Worm (Caenorhabditis elegans) whole organism, young adult: ENCODE data around the gene pyp-1.

Experiments
- B0019.2 ChIP-seq: fragments of 200-800 bp; sonication (Bioruptor generic); conservative IDR thresholded peaks from 2 replicates; pipeline ENCODE4 v1.3.6; 2022; ENCODE audit warnings: missing genetic modification reagents, missing genetic modification characterization, missing compliant biosample characterization
- C06A6.2 ChIP-seq: fragments of 200-800 bp; sonication (Bioruptor generic); conservative IDR thresholded peaks from 2 replicates; pipeline ENCODE4 v1.3.6; 2022; ENCODE audit warnings: missing genetic modification characterization, missing compliant biosample characterization
- C17E4.6 ChIP-seq: fragments of 200-800 bp; sonication (Bioruptor generic); IDR thresholded peaks from 2 replicates; pipeline ENCODE4 v1.3.6; 2022; ENCODE audit warnings: missing genetic modification reagents, missing genetic modification characterization, missing compliant biosample characterization
- F22D6.2 ChIP-seq: sonication (generic microtip); optimal IDR thresholded peaks from 2 replicates; lab custom pipeline; 2016; ENCODE audit warnings: mild to moderate bottlenecking, missing genetic modification characterization, missing compliant biosample characterization
- F37B4.10 ChIP-seq: fragments of 200-800 bp; sonication (Bioruptor generic); IDR thresholded peaks from 2 replicates; pipeline ENCODE4 v1.3.6; 2022; ENCODE audit warnings: missing genetic modification characterization, missing compliant biosample characterization
- F49E8.2 ChIP-seq: sonication (generic microtip); optimal IDR thresholded peaks from 3 replicates; lab custom pipeline; 2017; ENCODE audit warnings: missing genetic modification characterization, mild to moderate bottlenecking, missing compliant biosample characterization, antibody characterized with exemption, moderate library complexity; ENCODE audit not compliant: insufficient read depth
- K12H6.12 ChIP-seq: fragments of 200-800 bp; sonication (Bioruptor generic); optimal IDR thresholded peaks from 2 replicates; lab custom pipeline; 2018; ENCODE audit warnings: mild to moderate bottlenecking, missing genetic modification characterization, missing compliant biosample characterization
- Y56A3A.18 ChIP-seq: fragments of 200-800 bp; sonication (Bioruptor generic); IDR thresholded peaks from 2 replicates; pipeline ENCODE4 v1.3.6; 2022; ENCODE audit warnings: missing genetic modification reagents, missing genetic modification characterization, missing compliant biosample characterization
- Y79H2A.3 ChIP-seq: fragments of 200-800 bp; sonication (Bioruptor generic); conservative IDR thresholded peaks from 2 replicates; pipeline ENCODE4 v1.3.6; 2022; ENCODE audit warnings: missing genetic modification reagents, missing genetic modification characterization, missing compliant biosample characterization
- Y95B8A.8 ChIP-seq: fragments of 200-800 bp; sonication (Bioruptor generic); IDR thresholded peaks from 2 replicates; pipeline ENCODE4 v1.3.6; 2022; ENCODE audit warnings: missing genetic modification reagents, missing genetic modification characterization, missing compliant biosample characterization
- ZK185.1 ChIP-seq: sonication (generic microtip); optimal IDR thresholded peaks from 2 replicates; lab custom pipeline; 2016; ENCODE audit warnings: mild to moderate bottlenecking, missing genetic modification characterization, missing compliant biosample characterization; ENCODE audit not compliant: poor library complexity, severe bottlenecking
- attf-3 ChIP-seq: fragments of 200-800 bp; sonication (Bioruptor generic); conservative IDR thresholded peaks from 2 replicates; pipeline ENCODE4 v1.3.6; 2022; ENCODE audit warnings: missing genetic modification reagents, missing genetic modification characterization, missing compliant biosample characterization
- attf-6 ChIP-seq: fragments of 200-800 bp; sonication (Bioruptor generic); IDR thresholded peaks from 2 replicates; pipeline ENCODE4 v1.3.6; 2022; ENCODE audit warnings: missing genetic modification reagents, missing genetic modification characterization, missing compliant biosample characterization
- bed-1 ChIP-seq: fragments of 200-800 bp; sonication (Bioruptor generic); IDR thresholded peaks from 2 replicates; pipeline ENCODE4 v1.3.6; 2022; ENCODE audit warnings: missing genetic modification reagents, missing genetic modification characterization, missing compliant biosample characterization
- cebp-1 ChIP-seq, 2 experiments: fragments of 200-800 bp in 1 of 2; sonication (Bioruptor generic) in 1 of 2; sonication (generic microtip) in 1 of 2; IDR thresholded peaks in 1 of 2; optimal IDR thresholded peaks in 1 of 2; 2 replicates each; pipeline versions ENCODE4 v1.3.6 to Lab custom; 2017 to 2022; ENCODE audit warnings: missing compliant biosample characterization in 2 of 2, missing genetic modification characterization in 2 of 2, mild to moderate bottlenecking in 1 of 2, missing genetic modification reagents in 1 of 2, moderate library complexity in 1 of 2
- cebp-2 ChIP-seq: fragments of 200-800 bp; sonication (Bioruptor generic); IDR thresholded peaks from 2 replicates; pipeline ENCODE4 v1.3.6; 2022; ENCODE audit warnings: missing genetic modification characterization, missing compliant biosample characterization
- ceh-58 ChIP-seq: fragments of 200-800 bp; sonication (Bioruptor generic); IDR thresholded peaks from 2 replicates; pipeline ENCODE4 v1.3.6; 2022; ENCODE audit warnings: missing genetic modification characterization, missing compliant biosample characterization
- ceh-91 ChIP-seq: fragments of 200-800 bp; sonication (Bioruptor generic); IDR thresholded peaks from 2 replicates; pipeline ENCODE4 v1.3.6; 2022; ENCODE audit warnings: missing genetic modification reagents, missing genetic modification characterization, missing compliant biosample characterization
- chd-7 ChIP-seq: sonication (generic microtip); optimal IDR thresholded peaks from 2 replicates; lab custom pipeline; 2016; ENCODE audit warnings: mild to moderate bottlenecking, missing genetic modification characterization, moderate library complexity, missing compliant biosample characterization
- dox-1 ChIP-seq: fragments of 200-800 bp; sonication (Bioruptor generic); IDR thresholded peaks from 2 replicates; pipeline ENCODE4 v1.3.6; 2022; ENCODE audit warnings: missing genetic modification reagents, missing genetic modification characterization, missing compliant biosample characterization
- dpff-1 ChIP-seq: sonication (generic microtip); optimal IDR thresholded peaks from 2 replicates; lab custom pipeline; 2017; ENCODE audit warnings: mild to moderate bottlenecking, missing genetic modification characterization, missing compliant biosample characterization
- egrh-3 ChIP-seq: fragments of 200-800 bp; sonication (Bioruptor generic); IDR thresholded peaks from 2 replicates; pipeline ENCODE4 v1.3.6; 2022; ENCODE audit warnings: missing genetic modification reagents, missing genetic modification characterization, missing compliant biosample characterization
- hlh-12 ChIP-seq: sonication (generic microtip); optimal IDR thresholded peaks from 2 replicates; lab custom pipeline; 2016; ENCODE audit warnings: missing genetic modification characterization, missing compliant biosample characterization
- lin-26 ChIP-seq: fragments of 200-800 bp; sonication (Bioruptor generic); IDR thresholded peaks from 2 replicates; pipeline ENCODE4 v1.3.6; 2022; ENCODE audit warnings: missing genetic modification reagents, missing genetic modification characterization, missing compliant biosample characterization
- lin-35 ChIP-seq, 3 experiments: fragments of 150-350 bp in 2 of 3; sonication (generic microtip) in 1 of 3; optimal IDR thresholded peaks; 2 replicates each; lab custom pipeline; 2014 to 2018; ENCODE audit warnings: missing biosample characterization in 3 of 3, missing genetic modification characterization in 3 of 3, missing genetic modification reagents in 3 of 3
- lin-40 ChIP-seq: sonication (generic microtip); optimal IDR thresholded peaks from 2 replicates; lab custom pipeline; 2016; ENCODE audit warnings: missing genetic modification characterization, mild to moderate bottlenecking, missing compliant biosample characterization, missing genotype, missing genetic modification reagents
- lin-54 ChIP-seq: fragments of 200-800 bp; sonication (Bioruptor generic); optimal IDR thresholded peaks from 2 replicates; lab custom pipeline; 2018; ENCODE audit warnings: mild to moderate bottlenecking, missing genetic modification characterization, missing compliant biosample characterization
- lsy-27 ChIP-seq: sonication (generic microtip); optimal IDR thresholded peaks from 2 replicates; lab custom pipeline; 2017; ENCODE audit warnings: missing genetic modification characterization, mild to moderate bottlenecking, missing compliant biosample characterization, antibody characterized with exemption, missing genotype, borderline replicate concordance; ENCODE audit not compliant: insufficient read depth
- madf-8 ChIP-seq: fragments of 200-800 bp; sonication (Bioruptor generic); conservative IDR thresholded peaks from 2 replicates; pipeline ENCODE4 v1.3.6; 2022; ENCODE audit warnings: missing genetic modification reagents, missing genetic modification characterization, missing compliant biosample characterization
- mes-4 ChIP-seq: sonication (generic microtip); optimal IDR thresholded peaks from 2 replicates; lab custom pipeline; 2016; ENCODE audit warnings: missing genotype, missing genetic modification characterization, missing compliant biosample characterization
- nhr-179 ChIP-seq: sonication (generic microtip); optimal IDR thresholded peaks from 2 replicates; lab custom pipeline; 2016; ENCODE audit warnings: mild to moderate bottlenecking, missing genetic modification characterization, missing compliant biosample characterization
- nhr-27 ChIP-seq: fragments of 200-800 bp; sonication (Bioruptor generic); optimal IDR thresholded peaks from 2 replicates; lab custom pipeline; 2018; ENCODE audit warnings: mild to moderate bottlenecking, missing genetic modification characterization, moderate library complexity, missing compliant biosample characterization
- pbrm-1 ChIP-seq: fragments of 200-800 bp; sonication (Bioruptor generic); IDR thresholded peaks from 2 replicates; pipeline ENCODE4 v1.3.6; 2022; ENCODE audit warnings: missing genetic modification reagents, missing genetic modification characterization, missing compliant biosample characterization
- rec-8 ChIP-seq, 2 experiments: sonication (generic microtip); optimal IDR thresholded peaks; 2 replicates each; lab custom pipeline; 2016; ENCODE audit warnings: mild to moderate bottlenecking in 2 of 2, missing genetic modification characterization in 2 of 2, missing genetic modification reagents in 2 of 2, missing genotype in 2 of 2, missing biosample characterization in 1 of 2, missing compliant biosample characterization in 1 of 2, moderate library complexity in 1 of 2
- snpc-3.4 ChIP-seq: sonication (generic microtip); optimal IDR thresholded peaks from 2 replicates; lab custom pipeline; 2017; ENCODE audit warnings: missing genetic modification characterization, mild to moderate bottlenecking, missing compliant biosample characterization, antibody characterized with exemption, moderate library complexity, missing genotype, missing genetic modification reagents
- tbx-9 ChIP-seq: sonication (generic microtip); optimal IDR thresholded peaks from 2 replicates; lab custom pipeline; 2016; ENCODE audit warnings: borderline replicate concordance, missing genetic modification characterization, inconsistent platforms, missing compliant biosample characterization
- tlf-1 ChIP-seq: fragments of 200-800 bp; sonication (Bioruptor generic); optimal IDR thresholded peaks from 2 replicates; lab custom pipeline; 2018; ENCODE audit warnings: mild to moderate bottlenecking, missing genetic modification characterization, missing compliant biosample characterization
- unc-130 ChIP-seq: sonication (generic microtip); optimal IDR thresholded peaks from 2 replicates; lab custom pipeline; 2016; ENCODE audit warnings: missing genetic modification reagents, missing genetic modification characterization, missing compliant biosample characterization
- xnd-1 ChIP-seq: sonication (generic microtip); optimal IDR thresholded peaks from 2 replicates; lab custom pipeline; 2016; ENCODE audit warnings: missing genotype, missing genetic modification reagents, missing genetic modification characterization, missing compliant biosample characterization
- zim-3 ChIP-seq: sonication (generic microtip); optimal IDR thresholded peaks from 2 replicates; lab custom pipeline; 2017; ENCODE audit warnings: mild to moderate bottlenecking, missing genetic modification characterization, moderate library complexity, missing compliant biosample characterization
- ztf-26 ChIP-seq: sonication (generic microtip); optimal IDR thresholded peaks from 2 replicates; lab custom pipeline; 2017; ENCODE audit warnings: missing genetic modification characterization, missing compliant biosample characterization
- ztf-6 ChIP-seq: fragments of 200-800 bp; sonication (Bioruptor generic); IDR thresholded peaks from 2 replicates; pipeline ENCODE4 v1.3.6; 2022; ENCODE audit warnings: missing genetic modification reagents, missing genetic modification characterization, missing compliant biosample characterization

Gene pyp-1

ce11 chrIV:10022991-10023390 is 24.3 kb upstream of the pyp-1 start, which contains the start of gene F44D12.8:
Gene F44D12.8, plus strand, starts transcription at chrIV:10023291.
- no peak for TF ChIP-seq attf-3 (GFP tag; lab: Robert Waterston, UW)
- TF ChIP-seq lin-54 (GFP tag; lab: Kevin White, UChicago) = no peak
- no peak for TF ChIP-seq C06A6.2
- no peak for TF ChIP-seq zim-3
- TF ChIP-seq dox-1 (GFP tag; lab: Robert Waterston, UW) = no peak
- no peak for TF ChIP-seq lin-40
- no peak for TF ChIP-seq B0019.2
- no peak for TF ChIP-seq madf-8
- TF ChIP-seq ztf-6 (GFP tag; lab: Robert Waterston, UW) = no peak
- no peak for TF ChIP-seq xnd-1
- TF ChIP-seq C17E4.6 = no peak
- TF ChIP-seq ceh-58 (GFP tag; lab: Robert Waterston, UW) = no peak

- TF ChIP-seq Y95B8A.8 (GFP tag; lab: Robert Waterston, UW) = no peak
- no peak for TF ChIP-seq cebp-1 (GFP tag; IDR thresholded peaks at IDR 0.05; lab: Robert Waterston, UW)
- no peak for TF ChIP-seq cebp-1 (tag; optimal IDR thresholded peaks at IDR 0.05; lab: Kevin White, UChicago)
- TF ChIP-seq Y56A3A.18 (GFP tag; lab: Robert Waterston, UW) = no peak
- TF ChIP-seq ZK185.1 (tag; lab: Kevin White, UChicago) = no peak
- no peak for TF ChIP-seq nhr-27 (tag; lab: Kevin White, UChicago)
- TF ChIP-seq F37B4.10 = no peak
- no peak for TF ChIP-seq K12H6.12
- TF ChIP-seq chd-7 (tag; lab: Kevin White, UChicago) = no peak
- no peak for TF ChIP-seq hlh-12 (tag; lab: Kevin White, UChicago)
- TF ChIP-seq snpc-3.4 = no peak
- TF ChIP-seq C17E4.6 = no peak
- TF ChIP-seq cebp-2 (GFP tag; lab: Robert Waterston, UW) = no peak
- no peak for TF ChIP-seq rec-8 (tag; optimal IDR thresholded peaks at IDR 0.05; lab: Kevin White, UChicago)
- no peak for TF ChIP-seq nhr-179 (tag; lab: Kevin White, UChicago)
- no peak for TF ChIP-seq pbrm-1 (GFP tag; lab: Robert Waterston, UW)
- no peak for TF ChIP-seq lsy-27 (tag; lab: Kevin White, UChicago)
- no peak for TF ChIP-seq ztf-26 (tag; lab: Kevin White, UChicago)
- TF ChIP-seq egrh-3 = no peak
Observed at ce11 chrIV:10021283-10021682, 22.6 kb upstream of the pyp-1 start, which contains the start of gene F44D12.19. Gene F44D12.19, plus strand, starts transcription at chrIV:10021583.

- TF ChIP-seq F22D6.2 (tag; lab: Kevin White, UChicago) (no peak), tlf-1 (GFP tag; lab: Kevin White, UChicago) (no peak), dpff-1 (tag; lab: Kevin White, UChicago) (no peak), unc-130 (no peak), tbx-9 (tag; lab: Kevin White, UChicago) (no peak), attf-6 (no peak), bed-1 (GFP tag; lab: Robert Waterston, UW) (no peak), ceh-91 (GFP tag; lab: Robert Waterston, UW) (no peak), mes-4 (tag; lab: Kevin White, UChicago) (no peak), madf-8 (no peak), ceh-58 (GFP tag; lab: Robert Waterston, UW) (no peak), Y79H2A.3 (GFP tag; lab: Robert Waterston, UW) (no peak), lin-35 (GFP tag; optimal IDR thresholded peaks at IDR 0.05; lab: Kevin White, UChicago) (no peak), nhr-27 (tag; lab: Kevin White, UChicago) (no peak), C17E4.6 (no peak), lin-26 (GFP tag; lab: Robert Waterston, UW) (no peak), F49E8.2 (tag; lab: Kevin White, UChicago) (no peak)
Observed at ce11 chrIV:10017633-10018032, 18.9 kb upstream of the pyp-1 start, which contains the start of gene F44D12.2. Gene F44D12.2, minus strand, starts transcription at chrIV:10017733.
